Worm (Caenorhabditis elegans) whole organism, L1 larva: ENCODE measurements around the gene T04A8.7.

Experiments
- C04F5.9 ChIP-seq: sonication (generic microtip); optimal IDR thresholded peaks from 2 replicates; lab custom pipeline; 2016; ENCODE audit warnings: missing genetic modification characterization, missing compliant biosample characterization
- C16A3.4 ChIP-seq: fragments of 150-350 bp; optimal IDR thresholded peaks from 2 replicates; lab custom pipeline; 2014; ENCODE audit warnings: missing biosample characterization, missing genetic modification characterization
- alr-1 ChIP-seq: fragments of 200-800 bp; sonication (Bioruptor generic); optimal IDR thresholded peaks from 2 replicates; lab custom pipeline; 2018; ENCODE audit warnings: borderline replicate concordance, mild to moderate bottlenecking, missing genetic modification characterization, missing compliant biosample characterization
- ama-1 ChIP-seq: fragments of 150-350 bp; optimal IDR thresholded peaks from 2 replicates; lab custom pipeline; 2014
- ceh-88 ChIP-seq: fragments of 200-800 bp; sonication (Bioruptor generic); IDR thresholded peaks from 2 replicates; pipeline ENCODE4 v1.3.6; 2022; ENCODE audit warnings: missing genetic modification characterization, missing compliant biosample characterization
- ces-1 ChIP-seq: fragments of 150-350 bp; optimal IDR thresholded peaks from 2 replicates; lab custom pipeline; 2014; ENCODE audit warnings: missing biosample characterization, missing genetic modification reagents, missing genetic modification characterization
- dpl-1 ChIP-seq, 3 experiments: fragments of 150-350 bp in 2 of 3; sonication (generic microtip) in 1 of 3; optimal IDR thresholded peaks; 2 replicates each; lab custom pipeline; 2014 to 2017; ENCODE audit warnings: missing biosample characterization in 3 of 3, missing genetic modification characterization in 3 of 3, missing genetic modification reagents in 3 of 3
- dsc-1 ChIP-seq: sonication (generic microtip); optimal IDR thresholded peaks from 2 replicates; lab custom pipeline; 2016; ENCODE audit warnings: mild to moderate bottlenecking, missing genetic modification characterization, missing compliant biosample characterization
- efl-1 ChIP-seq, 4 experiments: fragments of 150-350 bp; optimal IDR thresholded peaks in 3 of 4; peaks in 1 of 4; 1 replicate in 1 of 4; 2 replicates in 3 of 4; lab custom pipeline; 2014; ENCODE audit warnings: missing biosample characterization in 2 of 4, missing genetic modification characterization in 2 of 4, missing genetic modification reagents in 2 of 4
- efl-3 ChIP-seq: fragments of 200-800 bp; sonication (Bioruptor generic); optimal IDR thresholded peaks from 2 replicates; lab custom pipeline; 2018; ENCODE audit warnings: mild to moderate bottlenecking, missing genetic modification characterization, missing compliant biosample characterization
- egl-27 ChIP-seq, 2 experiments: fragments of 150-350 bp in 1 of 2; sonication (generic microtip); optimal IDR thresholded peaks; 3 replicates each; lab custom pipeline; 2017 to 2018; ENCODE audit warnings: missing biosample characterization in 2 of 2, missing genetic modification characterization in 2 of 2, missing genetic modification reagents in 2 of 2
- elt-3 ChIP-seq, 6 experiments: fragments of 150-350 bp in 1 of 6; sonication (generic microtip); optimal IDR thresholded peaks; 2 replicates each; lab custom pipeline; 2017 to 2018; ENCODE audit warnings: missing biosample characterization in 6 of 6, missing genetic modification characterization in 6 of 6, inconsistent platforms in 1 of 6
- ets-5 ChIP-seq: fragments of 200-800 bp; sonication (Bioruptor generic); IDR thresholded peaks from 2 replicates; pipeline ENCODE4 v1.3.6; 2022; ENCODE audit warnings: missing genetic modification characterization, missing compliant biosample characterization
- fkh-8 ChIP-seq: sonication (generic microtip); optimal IDR thresholded peaks from 2 replicates; lab custom pipeline; 2016; ENCODE audit warnings: mild to moderate bottlenecking, missing genetic modification characterization, missing compliant biosample characterization
- fos-1 ChIP-seq: fragments of 150-350 bp; optimal IDR thresholded peaks from 2 replicates; lab custom pipeline; 2014; ENCODE audit warnings: missing biosample characterization, missing genetic modification characterization
- grh-1 ChIP-seq: fragments of 200-800 bp; sonication (Bioruptor generic); IDR thresholded peaks from 2 replicates; pipeline ENCODE4 v1.3.6; 2022; ENCODE audit warnings: missing genetic modification reagents, missing genetic modification characterization, missing compliant biosample characterization
- hlh-17 ChIP-seq: fragments of 200-800 bp; sonication (Bioruptor generic); optimal IDR thresholded peaks from 2 replicates; lab custom pipeline; 2018; ENCODE audit warnings: missing genetic modification characterization, mild to moderate bottlenecking, missing compliant biosample characterization, moderate library complexity, borderline replicate concordance
- jun-1 ChIP-seq: fragments of 150-350 bp; optimal IDR thresholded peaks from 2 replicates; lab custom pipeline; 2014; ENCODE audit warnings: missing biosample characterization, missing genetic modification reagents, missing genetic modification characterization
- lin-13 ChIP-seq: fragments of 150-350 bp; optimal IDR thresholded peaks from 2 replicates; lab custom pipeline; 2014; ENCODE audit warnings: missing biosample characterization, missing genetic modification reagents, missing genetic modification characterization
- lin-14 ChIP-seq: fragments of 200-800 bp; sonication (Bioruptor generic); optimal IDR thresholded peaks from 2 replicates; lab custom pipeline; 2018; ENCODE audit warnings: mild to moderate bottlenecking, missing genetic modification characterization, moderate library complexity, missing compliant biosample characterization
- lin-15B ChIP-seq: fragments of 150-350 bp; sonication (generic microtip); optimal IDR thresholded peaks from 3 replicates; lab custom pipeline; 2014; ENCODE audit warnings: missing biosample characterization, missing genetic modification characterization
- lin-35 ChIP-seq, 2 experiments: fragments of 150-350 bp; optimal IDR thresholded peaks; 2 replicates each; lab custom pipeline; 2014; ENCODE audit warnings: missing biosample characterization in 2 of 2, missing genetic modification characterization in 2 of 2, missing genetic modification reagents in 2 of 2
- lir-3 ChIP-seq: sonication (generic microtip); optimal IDR thresholded peaks from 2 replicates; lab custom pipeline; 2016; ENCODE audit warnings: mild to moderate bottlenecking, missing genetic modification characterization, moderate library complexity, missing compliant biosample characterization; ENCODE audit not compliant: poor library complexity
- lsy-2 ChIP-seq, 2 experiments: fragments of 150-350 bp; optimal IDR thresholded peaks; 2 replicates each; lab custom pipeline; 2014; ENCODE audit warnings: missing biosample characterization in 2 of 2, missing genetic modification characterization in 2 of 2
- mab-9 ChIP-seq: fragments of 200-800 bp; sonication (Bioruptor generic); IDR thresholded peaks from 2 replicates; pipeline ENCODE4 v1.3.6; 2022; ENCODE audit warnings: missing genetic modification reagents, missing genetic modification characterization, missing compliant biosample characterization
- mdl-1 ChIP-seq, 2 experiments: fragments of 150-350 bp; optimal IDR thresholded peaks; 2 replicates each; lab custom pipeline; 2014 to 2017; ENCODE audit warnings: missing biosample characterization in 2 of 2, missing genetic modification characterization in 2 of 2, inconsistent platforms in 1 of 2
- mep-1 ChIP-seq: fragments of 150-350 bp; optimal IDR thresholded peaks from 2 replicates; lab custom pipeline; 2014; ENCODE audit warnings: missing biosample characterization, missing genetic modification characterization
- nhr-19 ChIP-seq: fragments of 200-800 bp; sonication (Bioruptor generic); conservative IDR thresholded peaks from 2 replicates; pipeline ENCODE4 v1.3.6; 2022; ENCODE audit warnings: missing genetic modification characterization, missing compliant biosample characterization
- nhr-20 ChIP-seq: sonication (generic microtip); optimal IDR thresholded peaks from 2 replicates; lab custom pipeline; 2016; ENCODE audit warnings: mild to moderate bottlenecking, missing genetic modification characterization, missing compliant biosample characterization
- nhr-28 ChIP-seq: fragments of 150-350 bp; optimal IDR thresholded peaks from 2 replicates; lab custom pipeline; 2014; ENCODE audit warnings: missing biosample characterization, missing genetic modification characterization
- nhr-71 ChIP-seq: sonication (generic microtip); optimal IDR thresholded peaks from 2 replicates; lab custom pipeline; 2016; ENCODE audit warnings: mild to moderate bottlenecking, missing genetic modification characterization, moderate library complexity, missing compliant biosample characterization
- nhr-76 ChIP-seq: sonication (generic microtip); optimal IDR thresholded peaks from 2 replicates; lab custom pipeline; 2017; ENCODE audit warnings: missing biosample characterization, missing genetic modification characterization
- nhr-77 ChIP-seq: fragments of 150-350 bp; optimal IDR thresholded peaks from 2 replicates; lab custom pipeline; 2014; ENCODE audit warnings: missing biosample characterization, missing genetic modification characterization
- nhr-84 ChIP-seq: sonication (generic microtip); optimal IDR thresholded peaks from 2 replicates; lab custom pipeline; 2017; ENCODE audit warnings: missing biosample characterization, missing genetic modification characterization
- nhr-90 ChIP-seq: sonication (generic microtip); optimal IDR thresholded peaks from 2 replicates; lab custom pipeline; 2016; ENCODE audit warnings: mild to moderate bottlenecking, missing genetic modification characterization, missing compliant biosample characterization; ENCODE audit not compliant: poor library complexity
- pax-3 ChIP-seq: fragments of 200-800 bp; sonication (Bioruptor generic); optimal IDR thresholded peaks from 2 replicates; lab custom pipeline; 2018; ENCODE audit warnings: mild to moderate bottlenecking, missing genetic modification characterization, moderate library complexity, missing compliant biosample characterization
- pqm-1 ChIP-seq: sonication (generic microtip); optimal IDR thresholded peaks from 3 replicates; lab custom pipeline; 2017; ENCODE audit warnings: missing biosample characterization, missing genetic modification characterization
- rnt-1 ChIP-seq: sonication (generic microtip); optimal IDR thresholded peaks from 2 replicates; lab custom pipeline; 2016; ENCODE audit warnings: mild to moderate bottlenecking, missing genetic modification characterization, moderate library complexity, missing compliant biosample characterization
- snpc-4 ChIP-seq: fragments of 150-350 bp; optimal IDR thresholded peaks from 2 replicates; lab custom pipeline; 2014; ENCODE audit warnings: missing biosample characterization, missing genetic modification characterization
- sox-4 ChIP-seq: sonication (generic microtip); optimal IDR thresholded peaks from 2 replicates; lab custom pipeline; 2016; ENCODE audit warnings: missing genetic modification characterization, missing compliant biosample characterization
- sptf-1 ChIP-seq: fragments of 150-350 bp; optimal IDR thresholded peaks from 2 replicates; lab custom pipeline; 2014; ENCODE audit warnings: missing biosample characterization, missing genetic modification characterization
- sup-37 ChIP-seq: fragments of 200-800 bp; sonication (Bioruptor generic); optimal IDR thresholded peaks from 2 replicates; lab custom pipeline; 2018; ENCODE audit warnings: mild to moderate bottlenecking, missing genetic modification characterization, missing compliant biosample characterization
- tbx-2 ChIP-seq: sonication (generic microtip); optimal IDR thresholded peaks from 2 replicates; lab custom pipeline; 2016; ENCODE audit warnings: missing genetic modification characterization, missing compliant biosample characterization
- unc-130 ChIP-seq: fragments of 150-350 bp; optimal IDR thresholded peaks from 2 replicates; lab custom pipeline; 2017; ENCODE audit warnings: missing biosample characterization, missing genetic modification characterization, inconsistent platforms
- unc-62 ChIP-seq: fragments of 150-350 bp; optimal IDR thresholded peaks from 2 replicates; lab custom pipeline; 2014; ENCODE audit warnings: missing biosample characterization, missing genetic modification reagents, missing genetic modification characterization
- unc-86 ChIP-seq: sonication (generic microtip); optimal IDR thresholded peaks from 2 replicates; lab custom pipeline; 2016; ENCODE audit warnings: missing genetic modification characterization, missing compliant biosample characterization
- vab-15 ChIP-seq: sonication (generic microtip); optimal IDR thresholded peaks from 2 replicates; lab custom pipeline; 2017; ENCODE audit warnings: missing genotype, mild to moderate bottlenecking, missing genetic modification characterization, missing compliant biosample characterization
- zip-4 ChIP-seq: fragments of 200-800 bp; sonication (Bioruptor generic); optimal IDR thresholded peaks from 2 replicates; lab custom pipeline; 2018; ENCODE audit warnings: mild to moderate bottlenecking, missing genetic modification characterization, moderate library complexity, missing compliant biosample characterization
- ztf-4 ChIP-seq: fragments of 150-350 bp; optimal IDR thresholded peaks from 2 replicates; lab custom pipeline; 2014; ENCODE audit warnings: missing biosample characterization, missing genetic modification characterization

T04A8.7 gene

ce11 chrIII:4679963-4680484 is 15.1 kb upstream of the T04A8.7 start, which contains the start of gene srg-11:
Gene srg-11 (plus strand): TSS chrIII:4680013.
- TF ChIP-seq egl-27 (tag; optimal IDR thresholded peaks at IDR 0.05; lab: Kevin White, UChicago): no peak
- no peak for TF ChIP-seq lin-35 (GFP tag; optimal IDR thresholded peaks at IDR 0.05; lab: Kevin White, UChicago)
- TF ChIP-seq ama-1 (lab: Kevin White, UChicago): no peak
- TF ChIP-seq alr-1: no peak
- TF ChIP-seq pax-3 (tag; lab: Kevin White, UChicago): no peak
- no peak for TF ChIP-seq ces-1 (GFP tag; lab: Kevin White, UChicago)
- TF ChIP-seq ztf-4 (tag; lab: Kevin White, UChicago): no peak
- no peak for TF ChIP-seq unc-86
- TF ChIP-seq nhr-90 (tag; lab: Kevin White, UChicago): no peak
- no peak for TF ChIP-seq C16A3.4 (tag; lab: Kevin White, UChicago)
- no peak for TF ChIP-seq nhr-77 (tag; lab: Kevin White, UChicago)
- TF ChIP-seq lir-3 (tag; lab: Kevin White, UChicago): no peak

- TF ChIP-seq ceh-88 (GFP tag; lab: Robert Waterston, UW) (no peak), nhr-19 (GFP tag; lab: Robert Waterston, UW) (peak; percentile 37), mep-1 (tag; lab: Kevin White, UChicago) (peak; percentile 28), C04F5.9 (tag; lab: Kevin White, UChicago) (no peak), rnt-1 (tag; lab: Kevin White, UChicago) (peak; percentile 20), vab-15 (no peak), hlh-17 (GFP tag; lab: Kevin White, UChicago) (no peak), lin-15B (no peak), nhr-76 (tag; lab: Kevin White, UChicago) (no peak), efl-1 (optimal IDR thresholded peaks at IDR 0.05; lab: Kevin White, UChicago) (peak in 1 of 2 experiments; percentile 12), efl-1 (GFP tag; optimal IDR thresholded peaks at IDR 0.05 in 1 of 2; lab: Kevin White, UChicago) (no peak), fkh-8 (tag; lab: Kevin White, UChicago) (no peak), pax-3 (tag; lab: Kevin White, UChicago) (no peak), nhr-77 (tag; lab: Kevin White, UChicago) (no peak), snpc-4 (no peak), elt-3 (tag; optimal IDR thresholded peaks at IDR 0.05; lab: Kevin White, UChicago) (no peak), unc-86 (no peak), fos-1 (tag; lab: Kevin White, UChicago) (no peak), alr-1 (no peak), jun-1 (tag; lab: Kevin White, UChicago) (no peak), dpl-1 (GFP tag; optimal IDR thresholded peaks at IDR 0.05; lab: Kevin White, UChicago) (peak in 1 of 3 experiments; percentile 1), nhr-84 (tag; lab: Kevin White, UChicago) (no peak), sptf-1 (no peak), unc-130 (tag; lab: Kevin White, UChicago) (no peak), unc-62 (GFP tag; lab: Kevin White, UChicago) (no peak), nhr-28 (tag; lab: Kevin White, UChicago) (no peak), sup-37 (GFP tag; lab: Kevin White, UChicago) (no peak), nhr-71 (tag; lab: Kevin White, UChicago) (peak; percentile 77), nhr-20 (tag; lab: Kevin White, UChicago) (peak; percentile 10), lin-13 (GFP tag; lab: Kevin White, UChicago) (no peak), efl-3 (GFP tag; lab: Kevin White, UChicago) (no peak), tbx-2 (tag; lab: Kevin White, UChicago) (no peak), nhr-90 (tag; lab: Kevin White, UChicago) (no peak), mdl-1 (tag; optimal IDR thresholded peaks at IDR 0.05; lab: Kevin White, UChicago) (no peak), grh-1 (no peak), mab-9 (no peak), lin-14 (peak; percentile 63), ama-1 (lab: Kevin White, UChicago) (no peak), zip-4 (no peak), ets-5 (GFP tag; lab: Robert Waterston, UW) (no peak), sox-4 (tag; lab: Kevin White, UChicago) (no peak), dsc-1 (tag; lab: Kevin White, UChicago) (no peak), lsy-2 (tag; optimal IDR thresholded peaks at IDR 0.05; lab: Kevin White, UChicago) (peak; percentile 58 to 62), pqm-1 (no peak)
These were observed 8.0 kb upstream of the T04A8.7 start for ce11 chrIII:4687134-4687533.
